Fruit fly (Drosophila melanogaster) whole organism, prepupa: ENCODE data around the gene CG31441.

Source experiments
- CG10631 ChIP-seq: fragments of 200-800 bp; sonication (Bioruptor generic); optimal IDR thresholded peaks from 2 replicates; lab custom pipeline; 2016; ENCODE audit warnings: missing biosample characterization, missing genetic modification characterization
- CG11762 ChIP-seq: fragments of 200-800 bp; sonication (Bioruptor generic); optimal IDR thresholded peaks from 3 replicates; lab custom pipeline; 2016; ENCODE audit warnings: missing biosample characterization, missing genetic modification characterization; ENCODE audit not compliant: insufficient read depth
- CG11902 ChIP-seq: fragments of 200-800 bp; sonication (Bioruptor generic); optimal IDR thresholded peaks from 3 replicates; lab custom pipeline; 2016; ENCODE audit warnings: missing biosample characterization, missing genetic modification characterization
- CG1621 ChIP-seq: fragments of 200-800 bp; sonication (Bioruptor generic); optimal IDR thresholded peaks from 3 replicates; lab custom pipeline; 2018; ENCODE audit warnings: missing biosample characterization, mild to moderate bottlenecking, missing genetic modification characterization
- CG31627 ChIP-seq: fragments of 200-800 bp; sonication (Bioruptor generic); optimal IDR thresholded peaks from 3 replicates; lab custom pipeline; 2016; ENCODE audit warnings: missing biosample characterization, missing genetic modification characterization
- CG34406 ChIP-seq: fragments of 200-800 bp; sonication (Bioruptor generic); optimal IDR thresholded peaks from 3 replicates; lab custom pipeline; 2016; ENCODE audit warnings: missing biosample characterization, missing genetic modification characterization
- CG4318 ChIP-seq: fragments of 200-800 bp; sonication (Bioruptor generic); optimal IDR thresholded peaks from 3 replicates; lab custom pipeline; 2017; ENCODE audit warnings: missing biosample characterization, mild to moderate bottlenecking, missing genetic modification characterization
- CG6792 ChIP-seq: fragments of 200-800 bp; sonication (Bioruptor generic); optimal IDR thresholded peaks from 3 replicates; lab custom pipeline; 2016; ENCODE audit warnings: missing biosample characterization, missing genetic modification characterization
- CG6808 ChIP-seq: fragments of 200-800 bp; sonication (Bioruptor generic); optimal IDR thresholded peaks from 3 replicates; lab custom pipeline; 2017; ENCODE audit warnings: missing biosample characterization, missing genetic modification characterization, mild to moderate bottlenecking, moderate library complexity, missing genetic modification reagents
- CG6854 ChIP-seq: fragments of 200-800 bp; sonication (Bioruptor generic); optimal IDR thresholded peaks from 2 replicates; lab custom pipeline; 2017; ENCODE audit warnings: missing biosample characterization, mild to moderate bottlenecking, missing genetic modification characterization
- CG8119 ChIP-seq: fragments of 200-800 bp; sonication (Bioruptor generic); IDR thresholded peaks from 3 replicates; pipeline ENCODE4 v1.3.6; 2022; ENCODE audit warnings: missing biosample characterization, missing genetic modification characterization
- CG9139 ChIP-seq: fragments of 200-800 bp; sonication (Bioruptor generic); optimal IDR thresholded peaks from 3 replicates; lab custom pipeline; 2017; ENCODE audit warnings: missing biosample characterization, mild to moderate bottlenecking, missing genetic modification characterization
- Eip75B ChIP-seq: fragments of 200-800 bp; sonication (Bioruptor generic); optimal IDR thresholded peaks from 3 replicates; lab custom pipeline; 2016; ENCODE audit warnings: missing biosample characterization, missing genetic modification characterization
- Eip78C ChIP-seq: fragments of 200-800 bp; sonication (Bioruptor generic); peaks from one replicate; lab custom pipeline; 2016; ENCODE audit warnings: missing biosample characterization, missing genetic modification characterization
- Eip93F ChIP-seq: fragments of 200-800 bp; sonication (Bioruptor generic); optimal IDR thresholded peaks from 2 replicates; lab custom pipeline; 2016; ENCODE audit warnings: missing biosample characterization, mild to moderate bottlenecking, missing genetic modification characterization
- Ets21C ChIP-seq: fragments of 200-800 bp; sonication (Bioruptor generic); optimal IDR thresholded peaks from 3 replicates; lab custom pipeline; 2016; ENCODE audit warnings: missing biosample characterization, missing genetic modification characterization
- Ets96B ChIP-seq: fragments of 200-800 bp; optimal IDR thresholded peaks from 2 replicates; lab custom pipeline; 2019; ENCODE audit warnings: missing biosample characterization, mild to moderate bottlenecking, missing genetic modification characterization, moderate library complexity
- Hr38 ChIP-seq: sonication (Bioruptor generic); optimal IDR thresholded peaks from 2 replicates; lab custom pipeline; 2016; ENCODE audit warnings: missing biosample characterization, missing genetic modification characterization
- Hr39 ChIP-seq: fragments of 200-800 bp; sonication (Bioruptor generic); optimal IDR thresholded peaks from 2 replicates; lab custom pipeline; 2016; ENCODE audit warnings: missing biosample characterization, missing genetic modification characterization
- Met ChIP-seq: fragments of 200-800 bp; sonication (Bioruptor generic); optimal IDR thresholded peaks from 3 replicates; lab custom pipeline; 2016; ENCODE audit warnings: missing biosample characterization, missing genetic modification characterization
- Smox ChIP-seq: fragments of 200-800 bp; sonication (Bioruptor generic); optimal IDR thresholded peaks from 3 replicates; lab custom pipeline; 2016; ENCODE audit warnings: missing biosample characterization, missing genetic modification characterization
- Sox102F ChIP-seq: fragments of 200-800 bp; sonication (Bioruptor generic); optimal IDR thresholded peaks from 2 replicates; lab custom pipeline; 2016; ENCODE audit warnings: missing biosample characterization, mild to moderate bottlenecking, missing genetic modification characterization
- Sox14 ChIP-seq: fragments of 200-800 bp; sonication (Bioruptor generic); optimal IDR thresholded peaks from 3 replicates; lab custom pipeline; 2016; ENCODE audit warnings: missing biosample characterization, missing genetic modification characterization
- Sox15 ChIP-seq: fragments of 200-800 bp; sonication (Bioruptor generic); optimal IDR thresholded peaks from 3 replicates; lab custom pipeline; 2016; ENCODE audit warnings: missing biosample characterization, missing genetic modification characterization
- achi ChIP-seq: fragments of 200-800 bp; sonication (Bioruptor generic); optimal IDR thresholded peaks from 3 replicates; lab custom pipeline; 2016; ENCODE audit warnings: missing biosample characterization, missing genetic modification characterization
- cyc ChIP-seq: fragments of 200-800 bp; sonication (Bioruptor generic); optimal IDR thresholded peaks from 3 replicates; lab custom pipeline; 2016; ENCODE audit warnings: missing biosample characterization, missing genetic modification characterization
- eg ChIP-seq: fragments of 200-800 bp; sonication (Bioruptor generic); IDR thresholded peaks from 3 replicates; pipeline ENCODE4 v1.3.6; 2022; ENCODE audit warnings: missing biosample characterization, missing genetic modification characterization
- fd59A ChIP-seq: fragments of 200-800 bp; sonication (Bioruptor generic); optimal IDR thresholded peaks from 2 replicates; lab custom pipeline; 2017; ENCODE audit warnings: missing biosample characterization, mild to moderate bottlenecking, missing genetic modification characterization, missing genetic modification reagents
- fkh ChIP-seq: fragments of 200-800 bp; sonication (Bioruptor generic); optimal IDR thresholded peaks from 3 replicates; lab custom pipeline; 2017; ENCODE audit warnings: missing biosample characterization, mild to moderate bottlenecking, missing genetic modification characterization, moderate library complexity
- lz ChIP-seq: fragments of 200-800 bp; sonication (Bioruptor generic); optimal IDR thresholded peaks from 3 replicates; lab custom pipeline; 2016; ENCODE audit warnings: missing biosample characterization, missing genetic modification characterization
- spab ChIP-seq: fragments of 200-800 bp; sonication (Bioruptor generic); optimal IDR thresholded peaks from 2 replicates; lab custom pipeline; 2017; ENCODE audit warnings: missing biosample characterization, mild to moderate bottlenecking, missing genetic modification characterization, missing genetic modification reagents
- ss ChIP-seq, 2 experiments: fragments of 200-800 bp; sonication (Bioruptor generic); optimal IDR thresholded peaks; 2 replicates in 1 of 2; 3 replicates in 1 of 2; lab custom pipeline; 2017 to 2018; ENCODE audit warnings: mild to moderate bottlenecking in 2 of 2, missing biosample characterization in 2 of 2, missing genetic modification characterization in 2 of 2, moderate library complexity in 1 of 2
- svp ChIP-seq: fragments of 200-800 bp; sonication (Bioruptor generic); peaks from one replicate; lab custom pipeline; 2016; ENCODE audit warnings: missing biosample characterization, missing genetic modification characterization
- topi ChIP-seq: fragments of 200-800 bp; sonication (Bioruptor generic); optimal IDR thresholded peaks from 3 replicates; lab custom pipeline; 2016; ENCODE audit warnings: missing biosample characterization, missing genetic modification characterization
- vri ChIP-seq: fragments of 200-800 bp; sonication (Bioruptor generic); optimal IDR thresholded peaks from 3 replicates; lab custom pipeline; 2016; ENCODE audit warnings: missing biosample characterization, mild to moderate bottlenecking, missing genetic modification characterization

Gene CG31441

DNA sequence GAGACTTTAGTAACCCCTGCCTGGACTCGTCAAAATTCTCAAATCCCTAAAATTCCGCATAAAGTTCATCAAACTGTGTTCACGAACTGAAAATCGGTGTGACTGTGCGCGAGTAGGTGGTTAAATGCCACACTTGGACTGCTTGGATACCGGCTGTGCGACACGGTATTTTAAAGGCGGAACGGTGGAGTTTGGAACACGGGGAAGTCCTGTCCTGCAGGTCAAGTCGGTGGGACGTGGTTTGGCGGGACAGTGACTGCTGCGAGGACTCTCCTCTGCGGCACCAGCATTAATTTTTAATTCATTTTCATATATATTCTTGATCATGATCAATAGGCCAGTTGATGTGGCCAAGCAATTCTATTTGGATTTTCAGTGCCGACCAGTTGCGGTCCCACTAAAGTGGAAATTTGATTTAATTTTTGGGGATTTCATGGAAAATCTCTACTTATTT, 1.1 kb upstream of the CG31441 start, which contains the start of the genes Arfip and CG17721:
Gene Arfip, minus strand, starts transcription at position 96 of the 454 bp plus-strand sequence.
Gene CG17721, plus strand, starts transcription at position 223 of the 454 bp plus-strand sequence.
- TF ChIP-seq CG1621 (tag; lab: Kevin White, UChicago) = peak; percentile 89
- TF ChIP-seq CG34406 (GFP tag; lab: Kevin White, UChicago) = no peak

DNA sequence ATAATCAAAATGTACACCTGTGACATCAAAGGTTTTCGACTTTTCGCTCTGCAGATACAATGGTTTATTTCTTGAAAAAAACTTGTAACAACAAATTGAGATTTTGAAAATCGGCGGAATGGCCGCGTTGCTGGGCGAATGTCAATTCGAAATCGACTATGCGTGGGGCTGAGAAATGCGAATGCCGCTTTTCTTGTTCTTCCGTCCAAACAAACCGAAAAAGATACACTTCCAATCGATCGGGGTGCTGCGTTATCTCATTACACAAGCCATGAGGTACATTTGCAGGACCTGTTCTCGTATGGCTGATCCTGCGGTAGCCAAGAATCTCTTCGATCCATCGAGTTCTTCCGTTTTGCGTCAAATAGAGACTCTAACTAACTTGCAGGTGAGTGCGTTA, 1.5 kb downstream of the CG31441 start, which contains the start of gene CG31388:
Gene CG31388, plus strand, starts transcription at position 218 of the 400 bp plus-strand sequence.
- TF ChIP-seq fkh (GFP tag; lab: Kevin White, UChicago) (peak; percentile 54), fd59A (GFP tag; lab: Kevin White, UChicago) (no peak), ss (GFP tag; optimal IDR thresholded peaks at IDR 0.05; lab: Kevin White, UChicago) (no peak)

DNA sequence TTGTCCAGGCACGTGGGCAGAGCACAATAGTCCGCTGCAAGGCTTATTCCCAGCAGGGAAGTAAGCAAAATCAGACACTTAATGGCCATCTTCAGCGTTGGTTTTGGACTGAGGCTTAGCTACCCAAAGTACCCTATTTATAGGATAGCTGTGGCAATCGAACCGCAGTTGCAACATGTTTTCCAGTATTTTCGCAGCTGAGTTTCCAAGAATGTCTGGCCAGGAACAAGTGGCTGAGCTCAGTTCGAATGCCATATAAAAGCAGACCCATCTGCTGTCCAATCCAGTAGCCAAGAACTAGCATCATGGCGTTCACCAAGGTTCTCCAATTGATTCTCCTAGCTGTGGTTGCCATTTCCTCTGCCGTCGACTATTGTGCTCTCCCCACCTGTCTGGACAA, 4.8 kb downstream of the CG31441 start, which contains the start of the genes scpr-B and scpr-A:
Gene scpr-B, minus strand, starts transcription at position 101 of the 400 bp plus-strand sequence.
Gene scpr-A, plus strand, starts transcription at position 293 of the 400 bp plus-strand sequence.
- TF ChIP-seq CG11762 (GFP tag; lab: Kevin White, UChicago) = no peak
- no peak for TF ChIP-seq CG11902 (GFP tag; lab: Kevin White, UChicago)
- no peak for TF ChIP-seq Hr38 (GFP tag; lab: Kevin White, UChicago)
- TF ChIP-seq Sox15 = no peak
- no peak for TF ChIP-seq Met (GFP tag; lab: Kevin White, UChicago)
- TF ChIP-seq Sox102F (GFP tag; lab: Kevin White, UChicago) = no peak
- no peak for TF ChIP-seq Eip93F
- no peak for TF ChIP-seq Hr39 (GFP tag; lab: Kevin White, UChicago)
- TF ChIP-seq eg (GFP tag; lab: Robert Waterston, UW) = no peak
- no peak for TF ChIP-seq CG4318
- no peak for TF ChIP-seq fd59A (GFP tag; lab: Kevin White, UChicago)

DNA sequence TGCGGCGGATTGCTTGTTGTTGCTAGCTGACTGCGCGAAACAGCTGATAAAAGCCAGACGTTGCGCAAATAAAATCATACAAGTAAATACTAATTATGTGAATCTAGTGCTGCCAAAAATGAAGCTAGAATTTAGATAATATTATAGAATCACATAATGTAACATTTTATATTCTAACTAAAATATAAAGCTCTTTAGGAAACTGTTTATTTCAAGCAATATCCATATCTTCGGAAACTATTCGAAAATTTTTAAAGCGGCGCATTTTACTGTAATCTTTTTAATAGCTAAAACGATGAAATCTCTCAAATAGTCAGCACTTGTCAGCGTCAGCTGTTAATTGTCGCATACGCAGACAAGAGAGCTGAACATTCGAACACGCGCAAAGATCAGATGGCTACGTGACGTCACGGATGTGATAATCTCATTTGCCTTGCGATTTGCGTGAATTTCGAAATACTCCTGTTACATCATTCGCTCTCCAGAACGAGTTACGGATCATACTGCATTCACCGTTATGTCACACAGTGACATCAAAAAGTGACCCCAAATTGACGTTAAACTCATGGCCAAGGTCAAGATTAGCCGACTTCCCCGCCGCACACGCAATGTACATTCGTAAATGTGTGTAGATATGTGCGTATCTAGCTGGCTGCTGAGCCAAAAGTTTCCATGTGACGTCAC, 7.1 kb downstream of the CG31441 start:
- TF ChIP-seq CG6808 (GFP tag; lab: Kevin White, UChicago) (no peak), Smox (no peak), Hr39 (GFP tag; lab: Kevin White, UChicago) (no peak), Eip75B (no peak), Met (GFP tag; lab: Kevin White, UChicago) (no peak), CG31627 (no peak), svp (GFP tag; lab: Kevin White, UChicago) (peak; percentile 81), Ets96B (tag; lab: Kevin White, UChicago) (peak; percentile 16), fkh (GFP tag; lab: Kevin White, UChicago) (peak; percentile 85), spab (GFP tag; lab: Kevin White, UChicago) (no peak), CG9139 (GFP tag; lab: Kevin White, UChicago) (peak; percentile 58), vri (GFP tag; lab: Kevin White, UChicago) (peak; percentile 90), Sox15 (no peak), CG10631 (GFP tag; lab: Kevin White, UChicago) (no peak), CG8119 (GFP tag; lab: Robert Waterston, UW) (no peak), Ets21C (GFP tag; lab: Kevin White, UChicago) (no peak)
- TF ChIP-seq, all 60 proteins: peak for 5

DNA sequence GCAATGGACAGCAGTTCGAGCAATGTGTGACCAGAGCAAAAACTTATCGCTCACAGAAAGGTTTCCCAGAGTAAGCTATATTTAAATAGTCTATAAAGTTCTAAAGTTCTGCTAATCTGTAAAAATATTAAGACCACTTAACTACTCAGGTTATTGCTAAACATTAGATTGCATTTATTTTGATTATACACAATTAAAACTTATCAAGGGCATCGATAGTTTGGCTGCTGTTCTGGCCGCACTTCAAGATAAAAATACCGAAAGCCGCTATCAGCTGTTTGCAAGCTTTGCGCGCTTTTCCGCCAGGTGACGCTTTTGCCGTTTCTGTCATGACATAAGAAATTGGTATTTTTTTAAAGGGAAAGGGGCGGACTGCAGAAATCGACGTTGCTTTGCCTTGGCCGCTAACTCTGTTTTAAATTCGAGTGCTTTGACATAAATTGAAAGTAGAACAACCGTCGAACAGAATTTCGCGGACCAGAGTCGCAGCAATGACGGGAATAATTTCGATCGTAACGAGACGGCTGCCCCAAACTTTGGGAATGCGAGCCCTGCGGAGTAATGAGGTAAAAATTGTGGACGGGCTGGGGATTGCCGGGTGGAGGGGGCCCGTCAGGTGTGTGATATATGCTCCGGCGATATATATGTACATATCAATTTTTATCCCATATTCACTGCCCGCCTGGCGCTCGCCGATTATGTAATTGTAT, 8.0 kb downstream of the CG31441 start, which contains the start of the genes CG17734 and CG5214:
Gene CG17734, minus strand, starts transcription at position 49 of the 710 bp plus-strand sequence.
Gene CG5214, plus strand, starts transcription at position 352 of the 710 bp plus-strand sequence.
- TF ChIP-seq Sox14 (peak; percentile 32), achi (GFP tag; lab: Kevin White, UChicago) (peak; percentile 98), CG6792 (no peak), topi (GFP tag; lab: Kevin White, UChicago) (peak; percentile 20), CG6854 (GFP tag; lab: Kevin White, UChicago) (no peak), vri (GFP tag; lab: Kevin White, UChicago) (peak; percentile 95), lz (peak; percentile 53), cyc (GFP tag; lab: Kevin White, UChicago) (peak; percentile 30), Eip78C (GFP tag; lab: Kevin White, UChicago) (peak; percentile 58)
- TF ChIP-seq, all 60 proteins: peak for 7
